Fruit fly (Drosophila melanogaster): Measurements from ENCODE around the gene ninaE.

ninaE gene

DNA sequence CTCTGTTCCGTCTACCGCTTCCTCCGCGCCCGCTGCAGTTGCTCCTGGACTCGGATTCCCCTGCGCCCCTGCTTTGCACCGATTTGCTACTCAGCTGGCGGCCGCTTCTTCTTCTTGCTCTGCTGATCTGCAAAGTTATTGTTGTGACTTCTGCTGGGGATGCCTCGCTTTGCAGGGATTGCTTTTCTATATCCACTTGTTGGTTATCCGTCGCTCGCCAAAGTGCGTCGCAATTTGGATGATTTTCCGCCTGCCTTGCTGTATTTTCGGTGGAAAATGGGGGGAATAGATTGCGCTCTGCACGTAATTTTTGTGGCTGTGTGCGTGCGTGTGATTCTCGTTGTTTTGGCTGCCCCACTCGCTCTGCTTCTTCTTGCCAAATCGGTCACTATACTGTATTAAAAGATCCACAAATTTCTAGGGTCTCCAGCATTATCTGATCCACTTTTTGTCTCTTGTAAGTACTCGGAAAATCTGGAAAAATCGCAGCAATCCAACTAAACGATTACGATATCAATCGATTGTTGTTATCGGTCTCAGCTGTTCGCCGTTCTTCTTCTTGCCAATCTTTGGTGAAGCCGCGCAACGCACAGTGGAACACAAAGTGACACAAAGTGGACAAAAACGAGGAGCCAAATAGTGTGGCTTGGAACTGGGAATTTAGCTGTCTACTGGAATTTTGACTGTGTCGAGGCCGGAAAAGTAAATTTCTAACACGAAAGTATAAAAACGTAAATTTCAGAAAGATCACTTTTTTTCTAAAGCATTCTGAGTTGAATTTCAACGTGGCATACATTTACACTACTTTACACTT is 15.1 kb upstream of the ninaE start, which contains the start of gene ClpX:
ClpX (minus strand) TSS at position 764 of the 814 bp plus-strand sequence.
- TF ChIP-seq CG4496 (GFP tag; IDR thresholded peaks at IDR 0.05) (peak; percentile 26; the same call in 1 of the 3 replicates), CG13204 (GFP tag; optimal IDR thresholded peaks at IDR 0.05) (no peak)

DNA sequence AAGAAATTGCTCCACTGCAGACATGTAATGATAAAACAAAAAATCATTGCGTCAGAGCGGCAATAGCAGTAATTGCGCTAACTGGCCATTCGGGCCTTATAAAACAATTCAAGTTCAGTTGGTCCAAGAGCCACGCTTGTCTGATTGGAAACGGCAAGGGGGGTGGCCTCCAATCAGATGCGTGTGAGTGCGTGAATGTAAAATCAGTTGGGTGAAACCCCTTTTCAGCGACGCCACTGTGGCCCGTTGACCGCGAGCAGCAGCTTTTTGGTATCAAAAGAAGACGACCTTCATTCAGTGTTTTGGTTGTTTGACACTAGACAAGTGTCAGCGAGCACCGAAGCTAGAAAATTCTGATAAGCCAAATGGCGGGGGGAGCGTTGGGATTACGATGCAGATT is 14.3 kb upstream of the ninaE start:
- no peak for TF ChIP-seq Pif1B (GFP tag; optimal IDR thresholded peaks at IDR 0.05)
- 0 out of 3 replicates have a peak, but pooled peaks have one; percentile 5 for TF ChIP-seq fd96Ca (GFP tag; IDR thresholded peaks at IDR 0.05)

DNA sequence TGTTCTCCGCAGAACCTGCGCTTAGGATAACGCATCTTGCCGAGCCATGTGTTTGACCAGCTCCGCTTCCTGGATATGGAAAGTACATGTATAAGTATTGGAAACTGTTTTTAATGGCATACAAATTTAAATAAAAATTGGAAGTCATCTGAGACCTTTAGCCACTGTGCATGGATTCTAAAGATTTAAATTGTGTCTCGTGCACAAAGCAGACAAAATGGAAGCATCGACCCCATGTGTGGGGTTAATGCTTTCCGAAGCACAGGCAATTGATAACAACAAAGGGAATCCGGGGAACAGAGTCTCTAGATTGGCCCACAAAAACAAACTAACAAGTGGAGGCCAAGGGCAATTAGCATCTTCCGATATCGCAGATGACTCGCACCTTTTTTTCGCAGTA is 13.7 kb upstream of the ninaE start:
- TF ChIP-seq CG13204 (GFP tag; optimal IDR thresholded peaks at IDR 0.05): no peak
- TF ChIP-seq CG4496 (GFP tag; IDR thresholded peaks at IDR 0.05): no peak
- TF ChIP-seq EcR (GFP tag; optimal IDR thresholded peaks at IDR 0.05): no peak
- TF ChIP-seq Pif1B (GFP tag; optimal IDR thresholded peaks at IDR 0.05): no peak
- no peak for TF ChIP-seq CG34367 (tag; optimal IDR thresholded peaks at IDR 0.05)
- TF ChIP-seq CG32121 (GFP tag; IDR thresholded peaks at IDR 0.05): no peak
- no peak for TF ChIP-seq rn (GFP tag; IDR thresholded peaks at IDR 0.05)

DNA sequence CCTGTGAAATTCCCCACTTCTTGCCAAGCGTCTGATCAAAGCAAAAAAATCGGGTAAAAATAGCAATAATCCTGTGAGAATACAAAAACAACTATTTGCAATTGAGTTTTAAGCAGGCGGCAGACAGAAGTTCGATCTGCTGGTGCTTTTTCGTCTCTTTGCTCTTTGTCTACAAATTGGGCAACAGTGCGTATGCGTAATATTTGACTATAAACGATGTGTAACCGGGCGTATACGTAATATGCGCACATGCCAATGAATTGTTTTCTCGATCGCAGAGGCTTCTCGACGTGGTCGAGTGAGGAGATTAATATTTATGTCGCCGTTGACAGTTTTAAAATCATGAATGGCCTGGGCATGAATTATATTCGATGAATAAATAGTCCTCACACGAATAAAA is 7.3 kb upstream of the ninaE start:
- TF ChIP-seq CG14655 (GFP tag; optimal IDR thresholded peaks at IDR 0.05): no peak
- no peak for TF ChIP-seq fd96Ca (GFP tag; IDR thresholded peaks at IDR 0.05)
- TF ChIP-seq Snoo (tag; optimal IDR thresholded peaks at IDR 0.05): no peak
- TF ChIP-seq Ets98B (GFP tag; IDR thresholded peaks at IDR 0.05): no peak
- TF ChIP-seq CG4496 (GFP tag; IDR thresholded peaks at IDR 0.05): no peak

DNA sequence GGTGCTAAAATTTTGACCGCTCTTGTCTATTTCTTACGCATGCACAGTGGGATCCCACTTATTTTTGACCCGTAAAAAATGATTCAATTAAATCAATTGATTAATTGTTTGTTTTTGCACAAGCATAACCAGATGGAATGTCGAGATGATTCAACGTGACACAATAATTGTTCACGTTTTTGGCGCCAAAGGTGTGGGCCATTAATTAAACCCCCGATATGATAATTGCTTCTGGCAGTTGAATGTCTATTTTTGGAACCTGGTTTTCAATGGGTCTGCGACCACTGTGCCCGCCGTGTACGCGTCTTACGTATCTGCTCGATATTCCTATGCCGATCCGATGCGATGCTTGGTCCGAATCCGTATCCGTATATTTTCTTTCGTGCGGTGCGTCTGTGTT is 4.0 kb upstream of the ninaE start:
- TF ChIP-seq Ets98B (GFP tag; IDR thresholded peaks at IDR 0.05) (peak; percentile 44; the same call in 1 of the 2 replicates), fd96Ca (GFP tag; IDR thresholded peaks at IDR 0.05) (peak; percentile 63), D1 (tag; optimal IDR thresholded peaks at IDR 0.05) (no peak), CG9948 (tag; optimal IDR thresholded peaks at IDR 0.05) (no peak), CG4496 (GFP tag; IDR thresholded peaks at IDR 0.05) (peak; percentile 75)

DNA sequence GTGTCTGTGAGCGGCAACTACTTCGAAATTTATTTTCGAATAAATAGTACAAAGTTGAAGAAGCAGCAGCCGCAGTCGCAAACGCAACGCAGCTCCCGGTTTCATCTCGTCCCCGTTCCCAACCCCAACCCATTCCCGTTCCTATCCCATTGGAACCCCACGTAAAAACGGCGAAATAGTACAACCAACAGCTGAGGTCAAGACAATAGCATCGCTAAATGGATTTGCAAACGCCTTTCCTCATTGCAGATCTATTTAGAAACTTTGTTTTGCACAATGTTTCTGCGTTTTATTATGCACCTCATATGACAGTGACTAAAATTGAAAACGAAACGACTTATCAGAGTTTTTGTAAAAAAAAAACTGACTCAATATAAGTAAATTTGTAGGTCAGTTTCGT is 3.4 kb upstream of the ninaE start:
- TF ChIP-seq CG32121 (GFP tag; IDR thresholded peaks at IDR 0.05) (0 out of 2 replicates have a peak, but pooled peaks have one; percentile 9), fd96Ca (GFP tag; IDR thresholded peaks at IDR 0.05) (0 out of 3 replicates have a peak, but pooled peaks have one; percentile 48), gl (tag; optimal IDR thresholded peaks at IDR 0.05) (no peak), CG8159 (tag; optimal IDR thresholded peaks at IDR 0.05) (no peak), Ets98B (GFP tag; IDR thresholded peaks at IDR 0.05) (no peak), EcR (GFP tag; optimal IDR thresholded peaks at IDR 0.05) (no peak), CG14655 (GFP tag; optimal IDR thresholded peaks at IDR 0.05) (no peak)

DNA sequence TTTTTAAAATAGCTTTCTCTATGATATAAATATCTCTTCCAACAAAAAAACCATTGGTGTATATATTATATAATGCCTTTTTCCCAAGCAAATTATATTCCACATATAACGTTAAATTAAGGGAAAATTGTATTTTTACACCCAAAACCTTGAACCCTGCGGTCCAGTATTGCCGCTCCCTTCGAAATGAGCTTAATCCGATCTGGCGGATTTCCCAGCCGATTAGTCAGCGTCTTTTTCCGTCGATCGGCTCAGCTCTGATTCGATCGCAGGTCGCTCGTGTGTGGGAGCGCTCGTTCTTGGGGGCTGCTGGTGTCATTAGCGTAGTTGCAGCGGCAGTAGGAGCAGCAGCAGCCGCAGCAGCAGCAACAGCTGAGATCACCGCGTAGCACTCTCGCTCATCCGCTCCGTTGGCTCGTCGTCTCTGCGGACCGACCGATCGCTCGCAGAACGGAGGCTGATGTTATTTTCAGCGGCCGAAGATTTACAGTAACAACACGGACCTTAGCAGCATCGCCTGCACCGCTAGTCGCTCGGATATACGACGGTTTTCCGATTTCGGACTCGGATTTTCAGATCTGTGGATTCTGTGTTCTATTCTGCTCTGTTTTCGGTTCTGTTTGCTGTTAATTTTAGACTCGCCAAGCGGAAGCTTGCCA is 2.5 kb upstream of the ninaE start, which contains the start of gene CG4733:
CG4733 (plus strand) TSS at position 350 of the 659 bp plus-strand sequence.
- TF ChIP-seq rn (GFP tag; IDR thresholded peaks at IDR 0.05) (no peak), CG32121 (GFP tag; IDR thresholded peaks at IDR 0.05) (peak; percentile 31; the same call in 1 of the 2 replicates), Snoo (tag; optimal IDR thresholded peaks at IDR 0.05) (no peak), CG14655 (GFP tag; optimal IDR thresholded peaks at IDR 0.05) (peak; percentile 14), EcR (GFP tag; optimal IDR thresholded peaks at IDR 0.05) (no peak), CG8301 (tag; optimal IDR thresholded peaks at IDR 0.05) (no peak), CG17806 (tag; optimal IDR thresholded peaks at IDR 0.05) (no peak), CG12605 (GFP tag; IDR thresholded peaks at IDR 0.05) (peak; percentile 29; the same call in 1 of the 2 replicates), CG4496 (GFP tag; IDR thresholded peaks at IDR 0.05) (0 out of 3 replicates have a peak, but pooled peaks have one; percentile 32), D1 (tag; optimal IDR thresholded peaks at IDR 0.05) (no peak), CG34367 (tag; optimal IDR thresholded peaks at IDR 0.05) (no peak), Pif1B (GFP tag; optimal IDR thresholded peaks at IDR 0.05) (no peak), CG13204 (GFP tag; optimal IDR thresholded peaks at IDR 0.05) (peak; percentile 58), CG15710 (tag; optimal IDR thresholded peaks at IDR 0.05) (no peak), gl (tag; optimal IDR thresholded peaks at IDR 0.05) (no peak)

All from whole organism, pupa.